Worm (Caenorhabditis elegans) whole organism, midembryonic: ENCODE measurements around the gene chw-1.

Source experiments
- flt-1 ChIP-seq: fragments of 200-800 bp; sonication (Bioruptor generic); IDR thresholded peaks from 2 replicates; pipeline ENCODE4 v1.3.6; 2022; ENCODE audit warnings: missing genetic modification characterization, missing compliant biosample characterization
- klf-2 ChIP-seq: fragments of 200-800 bp; sonication (Bioruptor generic); conservative IDR thresholded peaks from 2 replicates; pipeline ENCODE4 v1.3.6; 2022; ENCODE audit warnings: missing genetic modification reagents, missing genetic modification characterization, missing compliant biosample characterization
- med-1 ChIP-seq: sonication (generic microtip); optimal IDR thresholded peaks from 2 replicates; lab custom pipeline; 2017; ENCODE audit warnings: missing genetic modification characterization, mild to moderate bottlenecking, missing compliant biosample characterization, antibody characterized with exemption, missing genetic modification reagents; ENCODE audit not compliant: insufficient read depth

DNA sequence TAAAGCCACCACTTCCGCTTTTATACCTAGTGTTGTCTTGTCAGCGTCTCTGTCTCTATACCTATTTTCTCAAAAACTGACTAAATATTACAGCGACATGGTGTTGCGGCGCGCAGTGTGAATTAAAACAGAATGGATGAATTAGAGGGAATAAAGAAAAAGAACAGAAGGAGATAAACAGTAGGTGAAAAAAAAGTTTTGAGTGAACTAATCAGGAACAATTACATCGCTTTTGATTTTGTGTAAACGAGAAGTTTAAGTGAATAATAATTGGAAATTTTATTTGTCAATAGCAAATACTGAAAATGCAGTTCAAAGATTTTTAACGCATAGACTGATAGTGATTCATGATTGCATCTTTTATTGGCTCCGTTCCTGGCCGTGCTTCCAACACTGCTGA lies 37.0 kb upstream of the chw-1 start, which contains the start of gene col-12:
- no peak for TF ChIP-seq flt-1 (GFP tag; lab: Robert Waterston, UW)
- TF ChIP-seq klf-2 (GFP tag; lab: Robert Waterston, UW): no peak
- TF ChIP-seq med-1 (GFP tag; lab: Kevin White, UChicago): no peak
